Worm (Caenorhabditis elegans): Measurements from ENCODE around the gene sap-140.
"Not testable (repeated sequence)": the region's sequence is repeated elsewhere in the genome, so short reads cannot be mapped to it uniquely, and the experiment has no call there.

Gene sap-140

ce11 chrIII:7465347-7465746, 34.2 kb upstream of the sap-140 start, which contains the start of gene fum-1:
fum-1 (plus strand) TSS chrIII:7465605.
- peak; percentile 10 for TF ChIP-seq lin-54 (GFP tag; optimal IDR thresholded peaks at IDR 0.05)
- peak; percentile 36 for TF ChIP-seq snpc-3.4 (tag; optimal IDR thresholded peaks at IDR 0.05)
- TF ChIP-seq repo-1 (tag; optimal IDR thresholded peaks at IDR 0.05), result peak; percentile 80
- TF ChIP-seq lin-35 (GFP tag; optimal IDR thresholded peaks at IDR 0.05), result peak in 1 of 3 experiments; percentile 37
- TF ChIP-seq let-607 (tag; optimal IDR thresholded peaks at IDR 0.05), result peak in 1 of 2 experiments; percentile 27
- no peak for TF ChIP-seq egl-18 (GFP tag; IDR thresholded peaks at IDR 0.05)
- TF ChIP-seq F49E8.2 (tag; optimal IDR thresholded peaks at IDR 0.05; ENCODE audit: insufficient read depth), result no peak
- peak; percentile 76 for TF ChIP-seq hmg-1.2 (GFP tag; IDR thresholded peaks at IDR 0.05)
- peak; percentile 58 for TF ChIP-seq attf-5 (GFP tag; optimal IDR thresholded peaks at IDR 0.05)
- TF ChIP-seq madf-6 (GFP tag; IDR thresholded peaks at IDR 0.05), result peak; percentile 40; the same call in 1 of the 2 replicates
- no peak for TF ChIP-seq lir-1 (GFP tag; conservative IDR thresholded peaks at IDR 0.05)
- peak; percentile 27 for TF ChIP-seq ztf-18 (tag; optimal IDR thresholded peaks at IDR 0.05)
- TF ChIP-seq mcd-1 (GFP tag; IDR thresholded peaks at IDR 0.05), result peak; percentile 56
- no peak for TF ChIP-seq ceh-79 (tag; optimal IDR thresholded peaks at IDR 0.05)
- peak; percentile 58 for TF ChIP-seq somi-1 (GFP tag; optimal IDR thresholded peaks at IDR 0.05)
- TF ChIP-seq Y79H2A.3 (GFP tag; conservative IDR thresholded peaks at IDR 0.05), result no peak
- peak; percentile 61 for TF ChIP-seq nhr-80 (tag; optimal IDR thresholded peaks at IDR 0.05)
- peak; percentile 59 for TF ChIP-seq lin-40 (tag; optimal IDR thresholded peaks at IDR 0.05)
- TF ChIP-seq ama-1 (optimal IDR thresholded peaks at IDR 0.05), result peak; percentile 5
- TF ChIP-seq ama-1 (GFP tag; optimal IDR thresholded peaks at IDR 0.05), result no peak
- TF ChIP-seq hsf-1 (GFP tag; IDR thresholded peaks at IDR 0.05), result 0 out of 2 replicates have a peak, but pooled peaks have one; percentile 7
- peak; percentile 40 for TF ChIP-seq madf-10 (tag; optimal IDR thresholded peaks at IDR 0.05)
- TF ChIP-seq K11D2.4 (GFP tag; IDR thresholded peaks at IDR 0.05), result no peak
- TF ChIP-seq bed-2 (GFP tag; IDR thresholded peaks at IDR 0.05), result 0 out of 2 replicates have a peak, but pooled peaks have one; percentile 14
- TF ChIP-seq efl-1 (GFP tag; optimal IDR thresholded peaks at IDR 0.05), result peak; percentile 54
- 0 out of 2 replicates have a peak, but pooled peaks have one; percentile 29 for TF ChIP-seq ekl-4 (GFP tag; IDR thresholded peaks at IDR 0.05)
- TF ChIP-seq T07F8.4 (tag; optimal IDR thresholded peaks at IDR 0.05), result no peak
- peak; percentile 55 for TF ChIP-seq ztf-26 (tag; optimal IDR thresholded peaks at IDR 0.05)
- TF ChIP-seq hmg-20 (GFP tag; IDR thresholded peaks at IDR 0.05), result 0 out of 2 replicates have a peak, but pooled peaks have one; percentile 11
- peak; percentile 55; the same call in 1 of the 2 replicates for TF ChIP-seq dox-1 (GFP tag; IDR thresholded peaks at IDR 0.05)
- peak; percentile 48 for TF ChIP-seq ceh-27 (GFP tag; optimal IDR thresholded peaks at IDR 0.05)

- TF ChIP-seq chd-7 (tag; optimal IDR thresholded peaks at IDR 0.05); pha-4 (tag; optimal IDR thresholded peaks at IDR 0.05); B0019.2 (GFP tag; conservative IDR thresholded peaks at IDR 0.05): not testable (repeated sequence)
Measured at ce11 chrIII:7468980-7469379, 30.6 kb upstream of the sap-140 start, which contains the start of gene H14A12.5. H14A12.5 (minus strand) TSS chrIII:7469080.

ce11 chrIII:7478932-7479331, 20.6 kb upstream of the sap-140 start:
- peak; percentile 96 for TF ChIP-seq nhr-80 (tag; optimal IDR thresholded peaks at IDR 0.05)
- no peak for TF ChIP-seq mcd-1 (GFP tag; IDR thresholded peaks at IDR 0.05)
- TF ChIP-seq nhr-27 (tag; optimal IDR thresholded peaks at IDR 0.05), result no peak
- peak; percentile 61 for TF ChIP-seq ets-4 (GFP tag; optimal IDR thresholded peaks at IDR 0.05)
- TF ChIP-seq dox-1 (GFP tag; IDR thresholded peaks at IDR 0.05), result peak; percentile 62
